Worm (Caenorhabditis elegans): ENCODE measurements around the gene C28H8.3.

ce11 chrIII:5936992-5937391, 28.5 kb downstream of the C28H8.3 start, which contains the start of gene EGAP1.1:
- TF ChIP-seq dpl-1 (GFP tag; optimal IDR thresholded peaks at IDR 0.05) (no peak), ztf-11 (tag; optimal IDR thresholded peaks at IDR 0.05) (no peak), nhr-77 (tag; optimal IDR thresholded peaks at IDR 0.05) (no peak), vab-7 (GFP tag; IDR thresholded peaks at IDR 0.05) (no peak), skn-1 (tag; optimal IDR thresholded peaks at IDR 0.05) (no peak), ceh-82 (tag; optimal IDR thresholded peaks at IDR 0.05) (no peak), ztf-7 (tag; optimal IDR thresholded peaks at IDR 0.05) (no peak)

Data from whole organism, L4 larva.